Worm (Caenorhabditis elegans) whole organism, L3 larva: Measurements from ENCODE around the gene srd-12.

Source experiments
- R02D3.7 ChIP-seq: fragments of 150-350 bp; optimal IDR thresholded peaks from 2 replicates; lab custom pipeline; 2014; ENCODE audit warnings: missing biosample characterization, missing genetic modification characterization
- ZK546.5 ChIP-seq: sonication (generic microtip); optimal IDR thresholded peaks from 2 replicates; lab custom pipeline; 2017; ENCODE audit warnings: missing biosample characterization, missing genetic modification characterization
- aly-2 ChIP-seq: fragments of 150-350 bp; optimal IDR thresholded peaks from 2 replicates; lab custom pipeline; 2014; ENCODE audit warnings: missing biosample characterization, missing genetic modification characterization
- ama-1 ChIP-seq: fragments of 150-350 bp; optimal IDR thresholded peaks from 2 replicates; lab custom pipeline; 2018
- ceh-16 ChIP-seq: sonication (generic microtip); optimal IDR thresholded peaks from 2 replicates; lab custom pipeline; 2017; ENCODE audit warnings: missing biosample characterization, missing genetic modification characterization
- ceh-28 ChIP-seq: fragments of 150-350 bp; optimal IDR thresholded peaks from 2 replicates; lab custom pipeline; 2014; ENCODE audit warnings: missing biosample characterization, missing genetic modification reagents, missing genetic modification characterization
- ceh-82 ChIP-seq: fragments of 150-350 bp; optimal IDR thresholded peaks from 2 replicates; lab custom pipeline; 2014; ENCODE audit warnings: missing biosample characterization, missing genetic modification characterization
- ceh-9 ChIP-seq: sonication (generic microtip); optimal IDR thresholded peaks from 2 replicates; lab custom pipeline; 2018; ENCODE audit warnings: missing biosample characterization, missing genetic modification characterization
- daf-12 ChIP-seq: fragments of 150-350 bp; optimal IDR thresholded peaks from 2 replicates; lab custom pipeline; 2014; ENCODE audit warnings: missing biosample characterization, missing genetic modification reagents, missing genetic modification characterization
- egl-27 ChIP-seq: sonication (generic microtip); optimal IDR thresholded peaks from 4 replicates; lab custom pipeline; 2017; ENCODE audit warnings: missing biosample characterization, missing genetic modification reagents, missing genetic modification characterization
- egl-5 ChIP-seq: fragments of 150-350 bp; optimal IDR thresholded peaks from 2 replicates; lab custom pipeline; 2017; ENCODE audit warnings: missing biosample characterization, missing genetic modification reagents, missing genetic modification characterization, inconsistent platforms
- elt-1 ChIP-seq: fragments of 150-350 bp; optimal IDR thresholded peaks from 2 replicates; lab custom pipeline; 2014; ENCODE audit warnings: missing biosample characterization, missing genetic modification characterization
- elt-2 ChIP-seq: sonication (generic microtip); optimal IDR thresholded peaks from 2 replicates; lab custom pipeline; 2016; ENCODE audit warnings: missing genetic modification reagents, mild to moderate bottlenecking, missing genetic modification characterization, missing compliant biosample characterization
- elt-3 ChIP-seq, 3 experiments: fragments of 150-350 bp in 1 of 3; sonication (generic microtip) in 2 of 3; optimal IDR thresholded peaks; 2 replicates in 2 of 3; 4 replicates in 1 of 3; lab custom pipeline; 2014 to 2017; ENCODE audit warnings: missing biosample characterization in 3 of 3, missing genetic modification characterization in 3 of 3
- eor-1 ChIP-seq, 2 experiments: fragments of 150-350 bp; optimal IDR thresholded peaks; 2 replicates each; lab custom pipeline; 2014 to 2018; ENCODE audit warnings: missing biosample characterization in 2 of 2, missing genetic modification characterization in 2 of 2
- fkh-10 ChIP-seq: sonication (generic microtip); optimal IDR thresholded peaks from 2 replicates; lab custom pipeline; 2017; ENCODE audit warnings: missing biosample characterization, missing genetic modification reagents, missing genetic modification characterization
- fkh-2 ChIP-seq: fragments of 150-350 bp; optimal IDR thresholded peaks from 2 replicates; lab custom pipeline; 2014; ENCODE audit warnings: missing biosample characterization, missing genetic modification reagents, missing genetic modification characterization
- fos-1 ChIP-seq: fragments of 150-350 bp; optimal IDR thresholded peaks from 2 replicates; lab custom pipeline; 2014; ENCODE audit warnings: missing biosample characterization, missing genetic modification characterization
- hmg-11 ChIP-seq: sonication (generic microtip); optimal IDR thresholded peaks from 2 replicates; lab custom pipeline; 2016; ENCODE audit warnings: missing genetic modification characterization, missing compliant biosample characterization
- jun-1 ChIP-seq: fragments of 150-350 bp; optimal IDR thresholded peaks from 2 replicates; lab custom pipeline; 2014; ENCODE audit warnings: missing biosample characterization, missing genetic modification reagents, missing genetic modification characterization
- lin-15B ChIP-seq: fragments of 150-350 bp; optimal IDR thresholded peaks from 2 replicates; lab custom pipeline; 2014; ENCODE audit warnings: missing biosample characterization, missing genetic modification characterization
- lin-39 ChIP-seq: fragments of 150-350 bp; optimal IDR thresholded peaks from 2 replicates; lab custom pipeline; 2018; ENCODE audit warnings: missing biosample characterization, missing genetic modification reagents, missing genetic modification characterization
- lsy-12 ChIP-seq: sonication (generic microtip); optimal IDR thresholded peaks from 2 replicates; lab custom pipeline; 2016; ENCODE audit warnings: mild to moderate bottlenecking, missing genetic modification characterization, missing compliant biosample characterization
- mdl-1 ChIP-seq: fragments of 150-350 bp; optimal IDR thresholded peaks from 2 replicates; lab custom pipeline; 2014; ENCODE audit warnings: missing biosample characterization, missing genetic modification characterization
- mml-1 ChIP-seq: fragments of 150-350 bp; sonication (generic microtip); optimal IDR thresholded peaks from 3 replicates; lab custom pipeline; 2014; ENCODE audit warnings: missing biosample characterization, missing genetic modification characterization
- nfya-1 ChIP-seq: sonication (generic microtip); optimal IDR thresholded peaks from 2 replicates; lab custom pipeline; 2017; ENCODE audit warnings: missing genetic modification characterization, mild to moderate bottlenecking, missing compliant biosample characterization, antibody characterized with exemption, moderate library complexity; ENCODE audit not compliant: insufficient read depth
- nhr-11 ChIP-seq: fragments of 150-350 bp; optimal IDR thresholded peaks from 2 replicates; lab custom pipeline; 2014; ENCODE audit warnings: missing biosample characterization, missing genetic modification characterization
- nhr-12 ChIP-seq: fragments of 150-350 bp; optimal IDR thresholded peaks from 2 replicates; lab custom pipeline; 2014; ENCODE audit warnings: missing biosample characterization, missing genetic modification characterization
- nhr-23 ChIP-seq: fragments of 150-350 bp; optimal IDR thresholded peaks from 2 replicates; lab custom pipeline; 2014; ENCODE audit warnings: missing biosample characterization, missing genetic modification reagents, missing genetic modification characterization
- nhr-237 ChIP-seq: fragments of 150-350 bp; optimal IDR thresholded peaks from 2 replicates; lab custom pipeline; 2014; ENCODE audit warnings: missing biosample characterization, missing genetic modification characterization
- nhr-25 ChIP-seq: sonication (generic microtip); optimal IDR thresholded peaks from 2 replicates; lab custom pipeline; 2017; ENCODE audit warnings: missing biosample characterization, missing genetic modification characterization
- nhr-28 ChIP-seq: fragments of 150-350 bp; optimal IDR thresholded peaks from 2 replicates; lab custom pipeline; 2014; ENCODE audit warnings: missing biosample characterization, missing genetic modification characterization
- nhr-43 ChIP-seq: sonication (generic microtip); optimal IDR thresholded peaks from 2 replicates; lab custom pipeline; 2016; ENCODE audit warnings: mild to moderate bottlenecking, missing genetic modification characterization, missing compliant biosample characterization; ENCODE audit not compliant: poor library complexity, severe bottlenecking
- nhr-67 ChIP-seq: fragments of 150-350 bp; optimal IDR thresholded peaks from 2 replicates; lab custom pipeline; 2014; ENCODE audit warnings: missing biosample characterization, missing genetic modification characterization
- nhr-76 ChIP-seq: fragments of 150-350 bp; sonication (generic microtip); optimal IDR thresholded peaks from 5 replicates; lab custom pipeline; 2014; ENCODE audit warnings: missing biosample characterization, missing genetic modification characterization
- nhr-77 ChIP-seq: fragments of 150-350 bp; optimal IDR thresholded peaks from 2 replicates; lab custom pipeline; 2014; ENCODE audit warnings: missing biosample characterization, missing genetic modification characterization
- pha-4 ChIP-seq: fragments of 150-350 bp; optimal IDR thresholded peaks from 2 replicates; lab custom pipeline; 2014; ENCODE audit warnings: missing biosample characterization, missing genetic modification reagents, missing genetic modification characterization
- pqm-1 ChIP-seq: fragments of 150-350 bp; optimal IDR thresholded peaks from 2 replicates; lab custom pipeline; 2017; ENCODE audit warnings: missing biosample characterization, missing genetic modification characterization, inconsistent platforms
- sea-2 ChIP-seq: fragments of 150-350 bp; sonication (generic microtip); optimal IDR thresholded peaks from 4 replicates; lab custom pipeline; 2014; ENCODE audit warnings: missing biosample characterization, missing genetic modification reagents, missing genetic modification characterization
- skn-1 ChIP-seq: fragments of 150-350 bp; optimal IDR thresholded peaks from 2 replicates; lab custom pipeline; 2014; ENCODE audit warnings: missing biosample characterization, missing genetic modification characterization
- snpc-4 ChIP-seq: fragments of 150-350 bp; optimal IDR thresholded peaks from 2 replicates; lab custom pipeline; 2014; ENCODE audit warnings: missing biosample characterization, missing genetic modification characterization
- tbx-2 ChIP-seq: sonication (generic microtip); optimal IDR thresholded peaks from 2 replicates; lab custom pipeline; 2016; ENCODE audit warnings: mild to moderate bottlenecking, missing genetic modification characterization, missing compliant biosample characterization
- unc-39 ChIP-seq: sonication (generic microtip); optimal IDR thresholded peaks from 4 replicates; lab custom pipeline; 2017; ENCODE audit warnings: missing biosample characterization, missing genetic modification characterization
- unc-62 ChIP-seq: fragments of 150-350 bp; sonication (generic microtip); optimal IDR thresholded peaks from 4 replicates; lab custom pipeline; 2014; ENCODE audit warnings: missing biosample characterization, missing genetic modification reagents, missing genetic modification characterization
- zag-1 ChIP-seq: fragments of 150-350 bp; optimal IDR thresholded peaks from 2 replicates; lab custom pipeline; 2014; ENCODE audit warnings: missing biosample characterization, missing genetic modification characterization
- ztf-11 ChIP-seq: fragments of 150-350 bp; optimal IDR thresholded peaks from 2 replicates; lab custom pipeline; 2014; ENCODE audit warnings: missing biosample characterization, missing genetic modification characterization
- ztf-4 ChIP-seq: fragments of 150-350 bp; optimal IDR thresholded peaks from 2 replicates; lab custom pipeline; 2014; ENCODE audit warnings: missing biosample characterization, missing genetic modification characterization

The srd-12 gene

DNA sequence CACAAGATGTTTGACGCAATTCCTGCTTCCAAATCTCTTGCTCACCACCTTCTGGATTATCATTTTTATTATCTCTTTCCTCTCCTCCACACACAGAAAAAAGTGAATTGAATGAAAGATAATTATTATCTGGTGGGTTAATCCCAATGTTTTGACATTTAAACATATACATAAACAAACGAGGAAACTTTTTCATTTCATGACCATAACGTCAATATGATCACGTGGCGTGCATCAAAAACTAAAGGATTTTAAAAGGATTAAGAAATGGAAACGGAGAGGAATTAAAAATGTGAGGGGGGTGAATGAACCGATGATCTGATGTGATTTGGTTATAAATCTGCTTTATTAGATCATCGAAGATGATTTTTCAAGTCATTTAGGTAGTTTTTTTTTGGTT is 34.5 kb downstream of the srd-12 start:
- TF ChIP-seq eor-1 (tag; optimal IDR thresholded peaks at IDR 0.05; lab: Kevin White, UChicago) = no peak
- no peak for TF ChIP-seq snpc-4 (tag; lab: Kevin White, UChicago)

DNA sequence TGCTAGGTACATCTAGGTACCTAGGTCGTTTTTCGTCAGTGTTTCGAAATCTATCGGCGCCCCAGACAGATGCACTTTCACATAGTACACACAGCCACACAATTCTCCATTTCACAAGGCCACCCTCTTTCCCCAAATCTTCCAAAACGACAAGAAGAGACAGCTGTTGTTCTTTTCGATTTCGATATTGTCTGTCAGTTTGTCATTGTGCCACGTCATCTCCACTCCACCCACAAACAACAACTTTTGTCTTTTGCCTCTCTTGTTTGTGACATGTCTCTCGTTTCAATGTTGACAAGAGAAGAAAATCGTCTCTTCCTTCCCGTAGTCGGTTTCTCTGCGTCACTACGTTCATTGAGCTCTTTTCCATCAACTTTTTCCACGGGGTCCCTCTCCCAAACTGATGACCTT is 36.2 kb downstream of the srd-12 start:
- TF ChIP-seq nhr-28 (no peak), ZK546.5 (no peak), pqm-1 (tag; lab: Kevin White, UChicago) (no peak), jun-1 (peak; percentile 30), nhr-11 (no peak), aly-2 (no peak), nhr-77 (tag; lab: Kevin White, UChicago) (no peak), mml-1 (tag; lab: Kevin White, UChicago) (no peak), lin-39 (tag; lab: Kevin White, UChicago) (peak; percentile 83), ceh-82 (tag; lab: Kevin White, UChicago) (no peak), elt-2 (no peak), mdl-1 (tag; lab: Kevin White, UChicago) (no peak), lin-15B (tag; lab: Kevin White, UChicago) (peak; percentile 24), ama-1 (lab: Kevin White, UChicago) (peak; percentile 75), nhr-237 (tag; lab: Kevin White, UChicago) (no peak), fkh-2 (tag; lab: Kevin White, UChicago) (peak; percentile 98), nhr-67 (tag; lab: Kevin White, UChicago) (no peak), R02D3.7 (tag; lab: Kevin White, UChicago) (no peak), ceh-28 (tag; lab: Kevin White, UChicago) (peak; percentile 16), ceh-16 (tag; lab: Kevin White, UChicago) (no peak), egl-5 (peak; percentile 68), tbx-2 (no peak), zag-1 (no peak), daf-12 (tag; lab: Kevin White, UChicago) (no peak), eor-1 (tag; optimal IDR thresholded peaks at IDR 0.05; lab: Kevin White, UChicago) (no peak), snpc-4 (tag; lab: Kevin White, UChicago) (peak; percentile 30), ceh-9 (tag; lab: Kevin White, UChicago) (no peak), skn-1 (tag; lab: Kevin White, UChicago) (no peak), nfya-1 (tag; lab: Kevin White, UChicago) (peak; percentile 71), nhr-76 (no peak), nhr-25 (tag; lab: Kevin White, UChicago) (peak; percentile 80), fos-1 (tag; lab: Kevin White, UChicago) (no peak), fkh-10 (no peak), ztf-4 (tag; lab: Kevin White, UChicago) (no peak), nhr-23 (tag; lab: Kevin White, UChicago) (peak; percentile 53), pha-4 (tag; lab: Kevin White, UChicago) (peak; percentile 100), hmg-11 (peak; percentile 38), lsy-12 (peak; percentile 0), egl-27 (tag; lab: Kevin White, UChicago) (peak; percentile 55), nhr-43 (tag; lab: Kevin White, UChicago) (peak; percentile 51), unc-39 (tag; lab: Kevin White, UChicago) (no peak), elt-1 (tag; lab: Kevin White, UChicago) (peak; percentile 15), ztf-11 (tag; lab: Kevin White, UChicago) (no peak), unc-62 (peak; percentile 75), elt-3 (tag; optimal IDR thresholded peaks at IDR 0.05; lab: Kevin White, UChicago) (no peak), sea-2 (no peak), nhr-12 (tag; lab: Kevin White, UChicago) (no peak)
- TF ChIP-seq, all 47 proteins: peak for 18
